Fruit fly (Drosophila melanogaster) S2 (cell line): Measurements from ENCODE around the gene lectin-21Cb.

Experiments used
- CG8478 ChIP-seq: fragments of >200 bp; optimal IDR thresholded peaks from 2 replicates; lab custom pipeline; 2018
- CTCF ChIP-seq, 2 experiments: fragments of >200 bp; optimal IDR thresholded peaks; 2 replicates each; lab custom pipeline; 2018

DNA sequence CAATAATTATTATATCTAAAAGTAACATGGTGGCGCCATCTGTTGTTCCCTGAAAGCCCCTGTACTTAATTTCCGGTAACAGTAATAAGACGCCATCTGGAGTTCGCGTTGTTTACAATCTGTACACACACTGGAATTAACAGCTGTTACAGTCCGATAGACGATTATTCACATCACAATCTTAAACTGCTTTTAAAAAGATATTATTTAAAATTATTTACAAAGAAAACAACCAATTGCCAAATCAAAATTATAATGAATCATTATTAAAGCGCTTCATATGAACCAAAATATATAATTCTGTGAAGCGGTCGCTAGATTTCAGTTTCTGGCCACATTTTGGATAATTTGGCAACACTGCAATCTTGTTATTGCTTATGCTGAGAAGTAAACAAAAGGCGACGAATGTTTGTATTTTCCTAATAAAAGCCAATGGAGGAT is 18.5 kb downstream of the lectin-21Cb start, which contains the start of gene CG13689:
- TF ChIP-seq CG8478 (lab: Kevin White, UChicago) (no peak), CTCF (optimal IDR thresholded peaks at IDR 0.05; lab: Kevin White, UChicago) (peak; percentile 76 to 95)
